Fruit fly (Drosophila melanogaster) whole organism, prepupa: Measurements from ENCODE around the gene CG10560.

Source experiments
- CG11762 ChIP-seq: fragments of 200-800 bp; sonication (Bioruptor generic); optimal IDR thresholded peaks from 3 replicates; lab custom pipeline; 2016; ENCODE audit warnings: missing biosample characterization, missing genetic modification characterization; ENCODE audit not compliant: insufficient read depth
- CG15336 ChIP-seq: fragments of 200-800 bp; sonication (Bioruptor generic); IDR thresholded peaks from 2 replicates; pipeline ENCODE4 v1.3.6; 2022; ENCODE audit warnings: missing biosample characterization, missing genetic modification characterization
- CG1621 ChIP-seq: fragments of 200-800 bp; sonication (Bioruptor generic); optimal IDR thresholded peaks from 3 replicates; lab custom pipeline; 2018; ENCODE audit warnings: missing biosample characterization, mild to moderate bottlenecking, missing genetic modification characterization
- CG16779 ChIP-seq: fragments of 200-800 bp; sonication (Bioruptor generic); optimal IDR thresholded peaks from 3 replicates; lab custom pipeline; 2017; ENCODE audit warnings: missing biosample characterization, mild to moderate bottlenecking, missing genetic modification characterization
- CG3032 ChIP-seq: fragments of 200-800 bp; optimal IDR thresholded peaks from 2 replicates; lab custom pipeline; 2019; ENCODE audit warnings: missing biosample characterization, mild to moderate bottlenecking, missing genetic modification characterization, moderate library complexity
- CG32006 ChIP-seq: fragments of 200-800 bp; sonication (Bioruptor generic); optimal IDR thresholded peaks from 3 replicates; lab custom pipeline; 2017; ENCODE audit warnings: missing biosample characterization, mild to moderate bottlenecking, missing genetic modification characterization
- CG6163 ChIP-seq: fragments of 200-800 bp; sonication (Bioruptor generic); IDR thresholded peaks from 3 replicates; pipeline ENCODE4 v1.3.6; 2022; ENCODE audit warnings: missing biosample characterization, missing genetic modification characterization
- CG6276 ChIP-seq: fragments of 200-800 bp; sonication (Bioruptor generic); optimal IDR thresholded peaks from 2 replicates; lab custom pipeline; 2017; ENCODE audit warnings: missing biosample characterization, mild to moderate bottlenecking, missing genetic modification characterization
- CG8119 ChIP-seq: fragments of 200-800 bp; sonication (Bioruptor generic); IDR thresholded peaks from 3 replicates; pipeline ENCODE4 v1.3.6; 2022; ENCODE audit warnings: missing biosample characterization, missing genetic modification characterization
- CG8319 ChIP-seq: fragments of 200-800 bp; sonication (Bioruptor generic); optimal IDR thresholded peaks from 3 replicates; lab custom pipeline; 2016; ENCODE audit warnings: missing biosample characterization, missing genetic modification characterization
- CG8632 ChIP-seq: fragments of 200-800 bp; sonication (Bioruptor generic); optimal IDR thresholded peaks from 3 replicates; lab custom pipeline; 2016; ENCODE audit warnings: missing biosample characterization, missing genetic modification characterization
- CG9139 ChIP-seq: fragments of 200-800 bp; sonication (Bioruptor generic); optimal IDR thresholded peaks from 3 replicates; lab custom pipeline; 2017; ENCODE audit warnings: missing biosample characterization, mild to moderate bottlenecking, missing genetic modification characterization
- Eip78C ChIP-seq: fragments of 200-800 bp; sonication (Bioruptor generic); peaks from one replicate; lab custom pipeline; 2016; ENCODE audit warnings: missing biosample characterization, missing genetic modification characterization
- Eip93F ChIP-seq: fragments of 200-800 bp; sonication (Bioruptor generic); optimal IDR thresholded peaks from 2 replicates; lab custom pipeline; 2016; ENCODE audit warnings: missing biosample characterization, mild to moderate bottlenecking, missing genetic modification characterization
- Ets96B ChIP-seq: fragments of 200-800 bp; optimal IDR thresholded peaks from 2 replicates; lab custom pipeline; 2019; ENCODE audit warnings: missing biosample characterization, mild to moderate bottlenecking, missing genetic modification characterization, moderate library complexity
- Gug ChIP-seq: fragments of 200-800 bp; sonication (Bioruptor generic); IDR thresholded peaks from 2 replicates; pipeline ENCODE4 v1.3.6; 2022; ENCODE audit warnings: missing biosample characterization, missing genetic modification characterization
- Hr38 ChIP-seq: sonication (Bioruptor generic); optimal IDR thresholded peaks from 2 replicates; lab custom pipeline; 2016; ENCODE audit warnings: missing biosample characterization, missing genetic modification characterization
- Hr39 ChIP-seq: fragments of 200-800 bp; sonication (Bioruptor generic); optimal IDR thresholded peaks from 2 replicates; lab custom pipeline; 2016; ENCODE audit warnings: missing biosample characterization, missing genetic modification characterization
- Lpt ChIP-seq: fragments of 200-800 bp; sonication (Bioruptor generic); optimal IDR thresholded peaks from 3 replicates; lab custom pipeline; 2016; ENCODE audit warnings: missing biosample characterization, missing genetic modification characterization
- Met ChIP-seq: fragments of 200-800 bp; sonication (Bioruptor generic); optimal IDR thresholded peaks from 3 replicates; lab custom pipeline; 2016; ENCODE audit warnings: missing biosample characterization, missing genetic modification characterization
- OdsH ChIP-seq: fragments of 200-800 bp; sonication (Bioruptor generic); optimal IDR thresholded peaks from 3 replicates; lab custom pipeline; 2016; ENCODE audit warnings: missing biosample characterization, missing genetic modification characterization
- Sox102F ChIP-seq: fragments of 200-800 bp; sonication (Bioruptor generic); optimal IDR thresholded peaks from 2 replicates; lab custom pipeline; 2016; ENCODE audit warnings: missing biosample characterization, mild to moderate bottlenecking, missing genetic modification characterization
- Sox14 ChIP-seq: fragments of 200-800 bp; sonication (Bioruptor generic); optimal IDR thresholded peaks from 3 replicates; lab custom pipeline; 2016; ENCODE audit warnings: missing biosample characterization, missing genetic modification characterization
- achi ChIP-seq: fragments of 200-800 bp; sonication (Bioruptor generic); optimal IDR thresholded peaks from 3 replicates; lab custom pipeline; 2016; ENCODE audit warnings: missing biosample characterization, missing genetic modification characterization
- cyc ChIP-seq: fragments of 200-800 bp; sonication (Bioruptor generic); optimal IDR thresholded peaks from 3 replicates; lab custom pipeline; 2016; ENCODE audit warnings: missing biosample characterization, missing genetic modification characterization
- eg ChIP-seq: fragments of 200-800 bp; sonication (Bioruptor generic); IDR thresholded peaks from 3 replicates; pipeline ENCODE4 v1.3.6; 2022; ENCODE audit warnings: missing biosample characterization, missing genetic modification characterization
- esn ChIP-seq: fragments of 200-800 bp; sonication (Bioruptor generic); optimal IDR thresholded peaks from 2 replicates; lab custom pipeline; 2016; ENCODE audit warnings: missing biosample characterization, mild to moderate bottlenecking, missing genetic modification characterization, moderate library complexity
- fkh ChIP-seq: fragments of 200-800 bp; sonication (Bioruptor generic); optimal IDR thresholded peaks from 3 replicates; lab custom pipeline; 2017; ENCODE audit warnings: missing biosample characterization, mild to moderate bottlenecking, missing genetic modification characterization, moderate library complexity
- lz ChIP-seq: fragments of 200-800 bp; sonication (Bioruptor generic); optimal IDR thresholded peaks from 3 replicates; lab custom pipeline; 2016; ENCODE audit warnings: missing biosample characterization, missing genetic modification characterization
- pdm3 ChIP-seq: fragments of 200-800 bp; sonication (Bioruptor generic); optimal IDR thresholded peaks from 3 replicates; lab custom pipeline; 2016; ENCODE audit warnings: missing biosample characterization, missing genetic modification characterization
- salr ChIP-seq, 2 experiments: fragments of 200-800 bp; sonication (Bioruptor generic); optimal IDR thresholded peaks; 3 replicates each; lab custom pipeline; 2016 to 2018; ENCODE audit warnings: missing biosample characterization in 2 of 2, missing genetic modification characterization in 2 of 2, mild to moderate bottlenecking in 1 of 2
- ss ChIP-seq, 2 experiments: fragments of 200-800 bp; sonication (Bioruptor generic); optimal IDR thresholded peaks; 2 replicates in 1 of 2; 3 replicates in 1 of 2; lab custom pipeline; 2017 to 2018; ENCODE audit warnings: mild to moderate bottlenecking in 2 of 2, missing biosample characterization in 2 of 2, missing genetic modification characterization in 2 of 2, moderate library complexity in 1 of 2
- svp ChIP-seq: fragments of 200-800 bp; sonication (Bioruptor generic); peaks from one replicate; lab custom pipeline; 2016; ENCODE audit warnings: missing biosample characterization, missing genetic modification characterization
- vri ChIP-seq: fragments of 200-800 bp; sonication (Bioruptor generic); optimal IDR thresholded peaks from 3 replicates; lab custom pipeline; 2016; ENCODE audit warnings: missing biosample characterization, mild to moderate bottlenecking, missing genetic modification characterization

Gene CG10560

dm6 chr3R:25299507-25299964, 20.4 kb downstream of the CG10560 start, which contains the start of gene CG31288 (continued):
- TF ChIP-seq lz = no peak
- TF ChIP-seq CG15336 = no peak
- no peak for TF ChIP-seq Lpt (GFP tag; lab: Kevin White, UChicago)

- TF ChIP-seq fkh (GFP tag; lab: Kevin White, UChicago) (no peak), Lpt (GFP tag; lab: Kevin White, UChicago) (no peak)
- TF ChIP-seq, all 60 proteins: peak for 0
Observed at dm6 chr3R:25297678-25298077, 22.2 kb downstream of the CG10560 start, which contains the start of gene CG31097. Gene CG31097, minus strand, starts transcription at chr3R:25297778.

DNA sequence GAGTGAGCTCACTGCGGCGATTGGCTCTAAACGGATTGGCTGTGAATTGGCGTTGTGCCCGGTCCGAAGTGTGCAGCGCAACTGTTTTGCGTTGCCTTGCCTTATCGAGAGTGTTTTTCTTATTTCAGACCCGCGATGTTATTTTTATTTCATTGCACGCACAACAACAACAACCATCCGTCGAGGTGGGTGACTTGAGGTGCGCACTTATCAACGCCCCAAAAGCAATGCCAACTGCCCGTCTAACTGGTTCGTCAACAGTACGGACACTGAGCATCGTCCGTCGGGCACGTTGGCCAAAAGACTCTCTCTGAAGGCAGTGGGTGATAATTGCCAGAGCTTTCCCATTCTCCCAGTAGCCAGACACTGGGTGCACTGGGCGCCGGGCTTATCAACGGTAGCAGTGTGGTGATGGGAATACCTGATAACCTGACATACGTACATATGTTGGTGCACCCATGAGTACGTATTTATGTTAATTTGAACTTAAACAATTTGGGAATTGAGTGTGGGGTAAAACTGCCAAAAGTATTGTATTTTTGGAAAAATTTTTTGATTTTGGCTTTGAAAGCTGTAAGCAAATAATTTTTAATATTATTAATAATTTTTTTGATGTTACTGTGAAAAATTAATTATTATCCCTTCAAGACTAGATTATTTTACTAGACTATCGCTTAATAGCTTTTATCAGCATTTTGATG, 24.4 kb downstream of the CG10560 start, which contains the start of gene CG31102:
CG31102 (minus strand) TSS at position 275 of the 701 bp plus-strand sequence.
- peak; percentile 79 for TF ChIP-seq vri (GFP tag; lab: Kevin White, UChicago)
- TF ChIP-seq CG6276 = peak; percentile 21
- TF ChIP-seq ss (GFP tag; optimal IDR thresholded peaks at IDR 0.05; lab: Kevin White, UChicago) = peak in 1 of 2 experiments; percentile 4
- no peak for TF ChIP-seq CG3032 (tag; lab: Kevin White, UChicago)
- peak; percentile 90 for TF ChIP-seq svp
- TF ChIP-seq esn (GFP tag; lab: Kevin White, UChicago) = peak; percentile 5

DNA sequence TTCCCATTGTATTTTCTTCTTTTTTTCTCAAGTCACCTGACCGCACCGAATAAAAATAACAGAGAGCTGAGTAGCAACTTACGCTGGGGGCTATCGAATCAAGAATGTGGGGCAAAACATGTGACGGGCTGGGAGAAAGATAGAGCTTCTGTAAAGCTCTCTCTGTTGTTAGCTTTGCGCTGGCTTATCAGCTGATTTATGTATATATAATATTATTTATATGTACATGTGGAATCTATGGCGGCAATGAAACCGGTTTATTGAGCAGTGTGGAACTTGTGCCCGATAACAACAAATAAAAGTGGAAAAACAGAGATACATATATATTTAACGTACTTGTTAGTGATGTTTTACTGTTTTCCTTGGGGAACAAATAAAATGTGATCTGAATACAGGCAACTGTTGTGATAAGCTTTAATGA, 27.0 kb downstream of the CG10560 start, which contains the start of gene CG31098:
CG31098 (minus strand) TSS at position 114 of the 421 bp plus-strand sequence.
- peak; percentile 32 for TF ChIP-seq CG6276
- peak; percentile 77 for TF ChIP-seq Eip78C (GFP tag; lab: Kevin White, UChicago)
- TF ChIP-seq Hr39 = no peak
- TF ChIP-seq Hr38 (GFP tag; lab: Kevin White, UChicago) = no peak
- peak; percentile 33 for TF ChIP-seq vri (GFP tag; lab: Kevin White, UChicago)
- peak; percentile 55 for TF ChIP-seq CG16779 (tag; lab: Kevin White, UChicago)
- peak; percentile 3 for TF ChIP-seq Sox102F (GFP tag; lab: Kevin White, UChicago)
- TF ChIP-seq fkh (GFP tag; lab: Kevin White, UChicago) = peak; percentile 75
- no peak for TF ChIP-seq CG8632 (GFP tag; lab: Kevin White, UChicago)
- peak; percentile 25 for TF ChIP-seq Eip93F
- TF ChIP-seq cyc (GFP tag; lab: Kevin White, UChicago) = no peak
- no peak for TF ChIP-seq Sox14 (GFP tag; lab: Kevin White, UChicago)
- TF ChIP-seq CG32006 (GFP tag; lab: Kevin White, UChicago) = no peak
- no peak for TF ChIP-seq pdm3 (GFP tag; lab: Kevin White, UChicago)
- no peak for TF ChIP-seq CG8319
- no peak for TF ChIP-seq ss (GFP tag; optimal IDR thresholded peaks at IDR 0.05; lab: Kevin White, UChicago)
- no peak for TF ChIP-seq CG8119 (GFP tag; lab: Robert Waterston, UW)
- TF ChIP-seq Gug (GFP tag; lab: Robert Waterston, UW) = no peak
- TF ChIP-seq eg (GFP tag; lab: Robert Waterston, UW) = no peak
- TF ChIP-seq Met = no peak

dm6 chr3R:25289589-25289988, 30.3 kb downstream of the CG10560 start, which contains the start of gene CG11893:
Gene CG11893, plus strand, starts transcription at chr3R:25289889.
- no peak for TF ChIP-seq Sox102F (GFP tag; lab: Kevin White, UChicago)
- TF ChIP-seq Sox14 (GFP tag; lab: Kevin White, UChicago) = no peak
- TF ChIP-seq CG1621 (tag; lab: Kevin White, UChicago) = no peak
- TF ChIP-seq Ets96B (tag; lab: Kevin White, UChicago) = no peak
- TF ChIP-seq CG6276 = no peak
- TF ChIP-seq OdsH (GFP tag; lab: Kevin White, UChicago) = no peak
- TF ChIP-seq achi = no peak
- no peak for TF ChIP-seq CG11762 (GFP tag; lab: Kevin White, UChicago)
- TF ChIP-seq salr (GFP tag; optimal IDR thresholded peaks at IDR 0.05; lab: Kevin White, UChicago) = no peak
- TF ChIP-seq CG3032 (tag; lab: Kevin White, UChicago) = no peak
- no peak for TF ChIP-seq CG9139 (GFP tag; lab: Kevin White, UChicago)
- no peak for TF ChIP-seq CG6163 (GFP tag; lab: Robert Waterston, UW)
- no peak for TF ChIP-seq eg (GFP tag; lab: Robert Waterston, UW)
- TF ChIP-seq Met = no peak
- TF ChIP-seq Lpt (GFP tag; lab: Kevin White, UChicago) = no peak
- no peak for TF ChIP-seq svp
